Fruit fly (Drosophila melanogaster): ENCODE results near the gene CG17350.

DNA sequence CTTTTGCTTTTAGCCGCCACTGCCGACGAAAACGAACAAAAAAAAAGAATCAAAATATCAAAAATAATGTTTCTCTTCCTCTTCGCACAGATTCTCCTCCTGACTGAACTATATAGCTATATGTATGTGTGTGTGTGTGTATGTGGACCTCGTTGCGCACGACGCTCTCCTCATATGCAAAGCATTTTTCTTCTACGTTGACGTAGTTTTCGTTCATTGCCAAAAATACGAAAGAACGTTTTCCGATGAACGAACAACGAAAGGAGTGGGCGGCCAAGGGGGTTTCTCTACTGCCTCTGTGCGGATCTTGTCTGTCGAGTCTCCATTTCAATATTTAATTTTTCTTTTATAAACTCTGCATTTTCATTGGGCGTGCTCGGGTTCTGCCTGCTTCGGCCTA, 24.1 kb downstream of the CG17350 start:
- TF ChIP-seq lola (GFP tag; optimal IDR thresholded peaks at IDR 0.05) (no peak), Dfd (GFP tag; optimal IDR thresholded peaks at IDR 0.05) (no peak), Mio (GFP tag; optimal IDR thresholded peaks at IDR 0.05) (no peak), fru (GFP tag; optimal IDR thresholded peaks at IDR 0.05) (no peak)

All from whole organism, wandering third instar larva.